Worm (Caenorhabditis elegans) whole organism, young adult: ENCODE data around the gene fbxa-69.

Experiments used
- B0019.2 ChIP-seq: fragments of 200-800 bp; sonication (Bioruptor generic); conservative IDR thresholded peaks from 2 replicates; pipeline ENCODE4 v1.3.6; 2022; ENCODE audit warnings: missing genetic modification reagents, missing genetic modification characterization, missing compliant biosample characterization
- B0336.3 ChIP-seq: fragments of 200-800 bp; sonication (Bioruptor generic); IDR thresholded peaks from 2 replicates; pipeline ENCODE4 v1.3.6; 2022; ENCODE audit warnings: missing genetic modification characterization, missing compliant biosample characterization
- C17E4.6 ChIP-seq: fragments of 200-800 bp; sonication (Bioruptor generic); IDR thresholded peaks from 2 replicates; pipeline ENCODE4 v1.3.6; 2022; ENCODE audit warnings: missing genetic modification reagents, missing genetic modification characterization, missing compliant biosample characterization
- F22D6.2 ChIP-seq: sonication (generic microtip); optimal IDR thresholded peaks from 2 replicates; lab custom pipeline; 2016; ENCODE audit warnings: mild to moderate bottlenecking, missing genetic modification characterization, missing compliant biosample characterization
- F23B12.7 ChIP-seq: sonication (generic microtip); optimal IDR thresholded peaks from 2 replicates; lab custom pipeline; 2017; ENCODE audit warnings: missing genetic modification characterization, mild to moderate bottlenecking, missing compliant biosample characterization, antibody characterized with exemption, moderate library complexity; ENCODE audit not compliant: insufficient read depth
- F33H1.4 ChIP-seq: fragments of 200-800 bp; sonication (Bioruptor generic); IDR thresholded peaks from 2 replicates; pipeline ENCODE4 v1.3.6; 2022; ENCODE audit warnings: missing genetic modification reagents, missing genetic modification characterization, missing compliant biosample characterization
- F37B4.10 ChIP-seq: fragments of 200-800 bp; sonication (Bioruptor generic); IDR thresholded peaks from 2 replicates; pipeline ENCODE4 v1.3.6; 2022; ENCODE audit warnings: missing genetic modification characterization, missing compliant biosample characterization
- F39B2.1 ChIP-seq: fragments of 200-800 bp; sonication (Bioruptor generic); IDR thresholded peaks from 2 replicates; pipeline ENCODE4 v1.3.6; 2022; ENCODE audit warnings: missing genetic modification reagents, missing genetic modification characterization, missing compliant biosample characterization
- F55B11.4 ChIP-seq: sonication (generic microtip); optimal IDR thresholded peaks from 2 replicates; lab custom pipeline; 2016; ENCODE audit warnings: missing compliant biosample characterization, missing genetic modification characterization, borderline replicate concordance; ENCODE audit not compliant: insufficient read depth
- F57A8.1 ChIP-seq: fragments of 200-800 bp; sonication (Bioruptor generic); optimal IDR thresholded peaks from 2 replicates; lab custom pipeline; 2018; ENCODE audit warnings: mild to moderate bottlenecking, missing genetic modification characterization, moderate library complexity, missing compliant biosample characterization
- K11D2.4 ChIP-seq: fragments of 200-800 bp; sonication (Bioruptor generic); IDR thresholded peaks from 2 replicates; pipeline ENCODE4 v1.3.6; 2022; ENCODE audit warnings: missing genetic modification reagents, missing genetic modification characterization, missing compliant biosample characterization
- Y53F4B.3 ChIP-seq: fragments of 200-800 bp; sonication (Bioruptor generic); IDR thresholded peaks from 2 replicates; pipeline ENCODE4 v1.3.6; 2022; ENCODE audit warnings: missing genetic modification reagents, missing genetic modification characterization, missing compliant biosample characterization
- Y56A3A.18 ChIP-seq: fragments of 200-800 bp; sonication (Bioruptor generic); IDR thresholded peaks from 2 replicates; pipeline ENCODE4 v1.3.6; 2022; ENCODE audit warnings: missing genetic modification reagents, missing genetic modification characterization, missing compliant biosample characterization
- Y79H2A.3 ChIP-seq: fragments of 200-800 bp; sonication (Bioruptor generic); conservative IDR thresholded peaks from 2 replicates; pipeline ENCODE4 v1.3.6; 2022; ENCODE audit warnings: missing genetic modification reagents, missing genetic modification characterization, missing compliant biosample characterization
- akir-1 ChIP-seq: fragments of 200-800 bp; sonication (Bioruptor generic); optimal IDR thresholded peaks from 2 replicates; lab custom pipeline; 2018; ENCODE audit warnings: mild to moderate bottlenecking, missing genetic modification characterization, moderate library complexity, missing compliant biosample characterization
- ama-1 ChIP-seq, 3 experiments: fragments of 150-350 bp in 1 of 3; sonication (generic microtip) in 2 of 3; optimal IDR thresholded peaks; 2 replicates each; lab custom pipeline; 2014 to 2018; ENCODE audit warnings: missing biosample characterization in 2 of 3, missing genetic modification characterization in 2 of 3, missing genetic modification reagents in 2 of 3
- attf-3 ChIP-seq: fragments of 200-800 bp; sonication (Bioruptor generic); conservative IDR thresholded peaks from 2 replicates; pipeline ENCODE4 v1.3.6; 2022; ENCODE audit warnings: missing genetic modification reagents, missing genetic modification characterization, missing compliant biosample characterization
- attf-6 ChIP-seq: fragments of 200-800 bp; sonication (Bioruptor generic); IDR thresholded peaks from 2 replicates; pipeline ENCODE4 v1.3.6; 2022; ENCODE audit warnings: missing genetic modification reagents, missing genetic modification characterization, missing compliant biosample characterization
- bed-1 ChIP-seq: fragments of 200-800 bp; sonication (Bioruptor generic); IDR thresholded peaks from 2 replicates; pipeline ENCODE4 v1.3.6; 2022; ENCODE audit warnings: missing genetic modification reagents, missing genetic modification characterization, missing compliant biosample characterization
- bed-2 ChIP-seq: fragments of 200-800 bp; sonication (Bioruptor generic); IDR thresholded peaks from 2 replicates; pipeline ENCODE4 v1.3.6; 2022; ENCODE audit warnings: missing genetic modification reagents, missing genetic modification characterization, missing compliant biosample characterization
- cebp-2 ChIP-seq: fragments of 200-800 bp; sonication (Bioruptor generic); IDR thresholded peaks from 2 replicates; pipeline ENCODE4 v1.3.6; 2022; ENCODE audit warnings: missing genetic modification characterization, missing compliant biosample characterization
- ceh-100 ChIP-seq: fragments of 200-800 bp; sonication (Bioruptor generic); IDR thresholded peaks from 2 replicates; pipeline ENCODE4 v1.3.6; 2022; ENCODE audit warnings: missing genetic modification reagents, missing genetic modification characterization, missing compliant biosample characterization
- ceh-58 ChIP-seq: fragments of 200-800 bp; sonication (Bioruptor generic); IDR thresholded peaks from 2 replicates; pipeline ENCODE4 v1.3.6; 2022; ENCODE audit warnings: missing genetic modification characterization, missing compliant biosample characterization
- ceh-91 ChIP-seq: fragments of 200-800 bp; sonication (Bioruptor generic); IDR thresholded peaks from 2 replicates; pipeline ENCODE4 v1.3.6; 2022; ENCODE audit warnings: missing genetic modification reagents, missing genetic modification characterization, missing compliant biosample characterization
- chd-7 ChIP-seq: sonication (generic microtip); optimal IDR thresholded peaks from 2 replicates; lab custom pipeline; 2016; ENCODE audit warnings: mild to moderate bottlenecking, missing genetic modification characterization, moderate library complexity, missing compliant biosample characterization
- die-1 ChIP-seq: sonication (generic microtip); optimal IDR thresholded peaks from 2 replicates; lab custom pipeline; 2016; ENCODE audit warnings: missing genotype, mild to moderate bottlenecking, missing genetic modification characterization, missing compliant biosample characterization
- ets-4 ChIP-seq: fragments of 200-800 bp; sonication (Bioruptor generic); optimal IDR thresholded peaks from 2 replicates; lab custom pipeline; 2018; ENCODE audit warnings: mild to moderate bottlenecking, missing genetic modification characterization, missing compliant biosample characterization
- him-1 ChIP-seq: sonication (generic microtip); optimal IDR thresholded peaks from 2 replicates; lab custom pipeline; 2016; ENCODE audit warnings: missing genotype, missing genetic modification reagents, missing genetic modification characterization, missing compliant biosample characterization
- hlh-12 ChIP-seq: sonication (generic microtip); optimal IDR thresholded peaks from 2 replicates; lab custom pipeline; 2016; ENCODE audit warnings: missing genetic modification characterization, missing compliant biosample characterization
- hmg-1.2 ChIP-seq: fragments of 200-800 bp; sonication (Bioruptor generic); IDR thresholded peaks from 2 replicates; pipeline ENCODE4 v1.3.6; 2022; ENCODE audit warnings: missing genetic modification reagents, missing genetic modification characterization, missing compliant biosample characterization
- hrde-1 ChIP-seq: sonication (generic microtip); optimal IDR thresholded peaks from 2 replicates; lab custom pipeline; 2016; ENCODE audit warnings: missing genetic modification characterization, mild to moderate bottlenecking, missing compliant biosample characterization, moderate library complexity, missing genotype, missing genetic modification reagents, borderline replicate concordance
- lin-54 ChIP-seq: fragments of 200-800 bp; sonication (Bioruptor generic); optimal IDR thresholded peaks from 2 replicates; lab custom pipeline; 2018; ENCODE audit warnings: mild to moderate bottlenecking, missing genetic modification characterization, missing compliant biosample characterization
- lsl-1 ChIP-seq: fragments of 200-800 bp; sonication (Bioruptor generic); optimal IDR thresholded peaks from 2 replicates; lab custom pipeline; 2018; ENCODE audit warnings: mild to moderate bottlenecking, missing genetic modification characterization, moderate library complexity, missing compliant biosample characterization
- madf-3 ChIP-seq: fragments of 200-800 bp; sonication (Bioruptor generic); IDR thresholded peaks from 2 replicates; pipeline ENCODE4 v1.3.6; 2022; ENCODE audit warnings: missing genetic modification reagents, missing genetic modification characterization, missing compliant biosample characterization
- madf-8 ChIP-seq: fragments of 200-800 bp; sonication (Bioruptor generic); conservative IDR thresholded peaks from 2 replicates; pipeline ENCODE4 v1.3.6; 2022; ENCODE audit warnings: missing genetic modification reagents, missing genetic modification characterization, missing compliant biosample characterization
- nhr-179 ChIP-seq: sonication (generic microtip); optimal IDR thresholded peaks from 2 replicates; lab custom pipeline; 2016; ENCODE audit warnings: mild to moderate bottlenecking, missing genetic modification characterization, missing compliant biosample characterization
- nhr-27 ChIP-seq: fragments of 200-800 bp; sonication (Bioruptor generic); optimal IDR thresholded peaks from 2 replicates; lab custom pipeline; 2018; ENCODE audit warnings: mild to moderate bottlenecking, missing genetic modification characterization, moderate library complexity, missing compliant biosample characterization
- nhr-80 ChIP-seq: sonication (generic microtip); optimal IDR thresholded peaks from 2 replicates; lab custom pipeline; 2016; ENCODE audit warnings: missing genetic modification characterization, missing compliant biosample characterization
- rcor-1 ChIP-seq: fragments of 200-800 bp; sonication (Bioruptor generic); IDR thresholded peaks from 2 replicates; pipeline ENCODE4 v1.3.6; 2022; ENCODE audit warnings: missing genetic modification reagents, missing genetic modification characterization, missing compliant biosample characterization
- rec-8 ChIP-seq, 2 experiments: sonication (generic microtip); optimal IDR thresholded peaks; 2 replicates each; lab custom pipeline; 2016; ENCODE audit warnings: mild to moderate bottlenecking in 2 of 2, missing genetic modification characterization in 2 of 2, missing genetic modification reagents in 2 of 2, missing genotype in 2 of 2, missing biosample characterization in 1 of 2, missing compliant biosample characterization in 1 of 2, moderate library complexity in 1 of 2
- rpc-1 ChIP-seq, 2 experiments: fragments of 150-350 bp in 1 of 2; sonication (generic microtip) in 1 of 2; optimal IDR thresholded peaks; 2 replicates each; lab custom pipeline; 2014 to 2018; ENCODE audit warnings: missing biosample characterization in 1 of 2, missing genetic modification characterization in 1 of 2, missing genetic modification reagents in 1 of 2, missing genotype in 1 of 2
- tlf-1 ChIP-seq: fragments of 200-800 bp; sonication (Bioruptor generic); optimal IDR thresholded peaks from 2 replicates; lab custom pipeline; 2018; ENCODE audit warnings: mild to moderate bottlenecking, missing genetic modification characterization, missing compliant biosample characterization
- unc-130 ChIP-seq: sonication (generic microtip); optimal IDR thresholded peaks from 2 replicates; lab custom pipeline; 2016; ENCODE audit warnings: missing genetic modification reagents, missing genetic modification characterization, missing compliant biosample characterization
- xnd-1 ChIP-seq: sonication (generic microtip); optimal IDR thresholded peaks from 2 replicates; lab custom pipeline; 2016; ENCODE audit warnings: missing genotype, missing genetic modification reagents, missing genetic modification characterization, missing compliant biosample characterization

fbxa-69 gene

ce11 chrV:15767385-15767784 is 48.4 kb downstream of the fbxa-69 start (continued):
- peak; percentile 52 for TF ChIP-seq lin-54 (GFP tag; lab: Kevin White, UChicago)
- TF ChIP-seq ceh-58 (GFP tag; lab: Robert Waterston, UW) = peak; percentile 91
- peak; percentile 85 for TF ChIP-seq bed-2 (GFP tag; lab: Robert Waterston, UW)
- peak; percentile 66 for TF ChIP-seq Y56A3A.18
- peak; percentile 27; the same call in 1 of the 2 replicates for TF ChIP-seq F33H1.4 (GFP tag; lab: Robert Waterston, UW)
- peak; percentile 17 for TF ChIP-seq hrde-1 (tag; lab: Kevin White, UChicago)
- TF ChIP-seq madf-8 (GFP tag; lab: Robert Waterston, UW) = peak; percentile 39
- peak; percentile 28 for TF ChIP-seq die-1
- TF ChIP-seq F39B2.1 = peak; percentile 74
- 0 out of 2 replicates have a peak, but pooled peaks have one; percentile 30 for TF ChIP-seq B0336.3
- TF ChIP-seq madf-3 (GFP tag; lab: Robert Waterston, UW) = peak; percentile 81

DNA sequence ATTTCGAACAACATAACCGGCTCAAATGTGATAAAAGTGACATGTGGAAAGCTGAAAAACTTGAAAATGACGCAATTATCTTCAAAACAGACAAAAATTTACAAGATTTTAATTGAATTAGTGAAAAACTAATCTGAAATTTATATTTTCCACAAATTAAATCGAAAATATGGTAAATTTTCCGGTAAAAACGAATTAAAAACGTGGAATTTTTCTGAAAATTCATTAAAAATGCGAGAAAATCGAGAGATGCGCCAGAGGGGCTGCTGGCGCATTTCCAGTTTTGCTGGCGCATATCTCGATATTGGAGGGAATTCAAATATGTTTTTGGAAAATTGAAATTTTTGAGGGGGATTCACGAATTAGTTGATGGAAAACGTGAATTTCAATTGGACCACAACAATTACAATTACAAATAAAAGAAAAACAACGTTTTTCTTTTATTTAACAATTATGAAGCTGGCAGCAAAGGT is 49.6 kb downstream of the fbxa-69 start, which contains the start of the genes haf-3 and F57A10.2:
Gene haf-3 (minus strand): TSS at position 51 of the 473 bp plus-strand sequence.
Gene F57A10.2 (plus strand): TSS at position 454 of the 473 bp plus-strand sequence.
- TF ChIP-seq ama-1 (optimal IDR thresholded peaks at IDR 0.05; lab: Kevin White, UChicago) (no peak), ama-1 (GFP tag; optimal IDR thresholded peaks at IDR 0.05; lab: Kevin White, UChicago) (no peak), attf-6 (peak; percentile 84), nhr-179 (tag; lab: Kevin White, UChicago) (no peak), hmg-1.2 (GFP tag; lab: Robert Waterston, UW) (peak; percentile 57), akir-1 (GFP tag; lab: Kevin White, UChicago) (no peak), B0019.2 (GFP tag; lab: Robert Waterston, UW) (no peak), F23B12.7 (tag; lab: Kevin White, UChicago) (peak; percentile 86), nhr-27 (no peak), rpc-1 (optimal IDR thresholded peaks at IDR 0.05; lab: Kevin White, UChicago) (no peak), rpc-1 (tag; optimal IDR thresholded peaks at IDR 0.05; lab: Kevin White, UChicago) (no peak), chd-7 (tag; lab: Kevin White, UChicago) (peak; percentile 38), F57A8.1 (GFP tag; lab: Kevin White, UChicago) (no peak), hrde-1 (tag; lab: Kevin White, UChicago) (no peak), Y56A3A.18 (peak; percentile 71), tlf-1 (GFP tag; lab: Kevin White, UChicago) (peak; percentile 88), Y79H2A.3 (GFP tag; lab: Robert Waterston, UW) (no peak), hlh-12 (no peak), ets-4 (no peak), cebp-2 (no peak), bed-1 (no peak), F37B4.10 (no peak), him-1 (tag; lab: Kevin White, UChicago) (peak; percentile 65), F39B2.1 (0 out of 2 replicates have a peak, but pooled peaks have one; percentile 45), rec-8 (tag; optimal IDR thresholded peaks at IDR 0.05; lab: Kevin White, UChicago) (no peak), xnd-1 (tag; lab: Kevin White, UChicago) (peak; percentile 56), lsl-1 (GFP tag; lab: Kevin White, UChicago) (peak; percentile 71), Y53F4B.3 (GFP tag; lab: Robert Waterston, UW) (no peak), F55B11.4 (tag; lab: Kevin White, UChicago) (no peak), unc-130 (GFP tag; lab: Kevin White, UChicago) (no peak), nhr-80 (peak; percentile 28), attf-3 (GFP tag; lab: Robert Waterston, UW) (peak; percentile 70), ceh-100 (GFP tag; lab: Robert Waterston, UW) (peak; percentile 86), F22D6.2 (tag; lab: Kevin White, UChicago) (peak; percentile 12), C17E4.6 (GFP tag; lab: Robert Waterston, UW) (no peak), B0336.3 (peak; percentile 86), K11D2.4 (GFP tag; lab: Robert Waterston, UW) (peak; percentile 81), rcor-1 (GFP tag; lab: Robert Waterston, UW) (peak; percentile 90), ceh-91 (GFP tag; lab: Robert Waterston, UW) (peak; percentile 67), die-1 (no peak)
